Worm (Caenorhabditis elegans) whole organism, early embryonic: ENCODE measurements around the gene Y25C1A.7.

Experiments
- B0310.2 ChIP-seq: sonication (generic microtip); optimal IDR thresholded peaks from 2 replicates; lab custom pipeline; 2016; ENCODE audit warnings: mild to moderate bottlenecking, missing genetic modification characterization, missing compliant biosample characterization
- F13C5.2 ChIP-seq: sonication (generic microtip); optimal IDR thresholded peaks from 2 replicates; lab custom pipeline; 2017; ENCODE audit warnings: mild to moderate bottlenecking, missing genetic modification characterization, inconsistent platforms, missing compliant biosample characterization
- aly-1 ChIP-seq: sonication (generic microtip); optimal IDR thresholded peaks from 2 replicates; lab custom pipeline; 2016; ENCODE audit warnings: missing genetic modification characterization, missing compliant biosample characterization
- ama-1 ChIP-seq: fragments of 150-350 bp; optimal IDR thresholded peaks from 2 replicates; lab custom pipeline; 2014
- ceh-13 ChIP-seq: fragments of 200-800 bp; sonication (Bioruptor generic); optimal IDR thresholded peaks from 2 replicates; lab custom pipeline; 2018; ENCODE audit warnings: mild to moderate bottlenecking, missing genetic modification characterization, missing compliant biosample characterization
- ceh-36 ChIP-seq: sonication (generic microtip); optimal IDR thresholded peaks from 2 replicates; lab custom pipeline; 2016; ENCODE audit warnings: missing genetic modification characterization, inconsistent platforms, missing compliant biosample characterization
- ets-7 ChIP-seq: sonication (generic microtip); optimal IDR thresholded peaks from 2 replicates; lab custom pipeline; 2016; ENCODE audit warnings: missing genotype, missing genetic modification characterization, missing compliant biosample characterization
- flt-1 ChIP-seq: fragments of 200-800 bp; sonication (Bioruptor generic); IDR thresholded peaks from 2 replicates; pipeline ENCODE4 v1.3.6; 2022; ENCODE audit warnings: missing genetic modification characterization, missing compliant biosample characterization
- hmbx-1 ChIP-seq: sonication (generic microtip); optimal IDR thresholded peaks from 2 replicates; lab custom pipeline; 2016; ENCODE audit warnings: mild to moderate bottlenecking, missing genetic modification characterization, missing compliant biosample characterization
- hmg-4 ChIP-seq: fragments of 200-800 bp; sonication (Bioruptor generic); optimal IDR thresholded peaks from 2 replicates; lab custom pipeline; 2018; ENCODE audit warnings: mild to moderate bottlenecking, missing genetic modification characterization, missing compliant biosample characterization
- hnd-1 ChIP-seq: sonication (generic microtip); optimal IDR thresholded peaks from 2 replicates; lab custom pipeline; 2016; ENCODE audit warnings: missing genetic modification characterization, missing compliant biosample characterization
- pes-1 ChIP-seq: fragments of 200-800 bp; sonication (Bioruptor generic); IDR thresholded peaks from 2 replicates; pipeline ENCODE4 v1.3.6; 2022; ENCODE audit warnings: missing genetic modification reagents, missing genetic modification characterization, missing compliant biosample characterization
- scrt-1 ChIP-seq: fragments of 200-800 bp; sonication (Bioruptor generic); IDR thresholded peaks from 2 replicates; pipeline ENCODE4 v1.3.6; 2022; ENCODE audit warnings: missing genetic modification characterization, missing compliant biosample characterization
- sea-1 ChIP-seq: fragments of 200-800 bp; sonication (Bioruptor generic); conservative IDR thresholded peaks from 2 replicates; pipeline ENCODE4 v1.3.6; 2022; ENCODE audit warnings: missing genetic modification characterization, missing compliant biosample characterization
- tbx-11 ChIP-seq: fragments of 200-800 bp; sonication (Bioruptor generic); IDR thresholded peaks from 2 replicates; pipeline ENCODE4 v1.3.6; 2022; ENCODE audit warnings: missing genetic modification characterization, missing compliant biosample characterization
- tbx-37 ChIP-seq: fragments of 200-800 bp; sonication (Bioruptor generic); conservative IDR thresholded peaks from 2 replicates; pipeline ENCODE4 v1.3.6; 2022; ENCODE audit warnings: missing genetic modification reagents, missing genetic modification characterization, missing compliant biosample characterization
- tra-4 ChIP-seq: sonication (generic microtip); optimal IDR thresholded peaks from 2 replicates; lab custom pipeline; 2017; ENCODE audit warnings: missing genetic modification characterization, missing compliant biosample characterization

Gene Y25C1A.7

DNA sequence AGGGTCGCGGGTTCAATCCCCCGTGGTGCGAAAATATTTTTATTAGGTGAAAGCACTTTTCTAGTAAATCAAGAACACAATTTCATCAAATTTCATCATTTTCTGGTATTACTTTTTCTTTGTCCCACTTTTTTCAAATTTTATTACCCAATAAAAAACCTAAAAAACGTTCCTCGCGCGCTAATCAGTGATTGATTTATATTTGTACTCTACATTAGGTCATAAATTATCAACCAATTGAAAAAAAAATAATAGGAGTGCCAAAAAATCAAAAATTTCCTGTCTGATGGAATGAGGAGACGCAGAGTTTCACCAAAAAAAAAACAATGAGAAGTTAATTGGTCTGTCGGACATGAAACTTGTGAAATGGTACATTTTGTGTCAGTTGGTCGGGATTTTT lies 46.2 kb downstream of the Y25C1A.7 start:
- no peak for TF ChIP-seq pes-1 (GFP tag; lab: Robert Waterston, UW)
- TF ChIP-seq scrt-1 (GFP tag; lab: Robert Waterston, UW) = no peak
- TF ChIP-seq sea-1 (GFP tag; lab: Robert Waterston, UW) = no peak
- no peak for TF ChIP-seq F13C5.2
- no peak for TF ChIP-seq tra-4 (tag; lab: Kevin White, UChicago)
- no peak for TF ChIP-seq hnd-1
- no peak for TF ChIP-seq hmbx-1
- TF ChIP-seq ceh-36 (tag; lab: Kevin White, UChicago) = no peak
- TF ChIP-seq aly-1 (tag; lab: Kevin White, UChicago) = no peak
- no peak for TF ChIP-seq flt-1 (GFP tag; lab: Robert Waterston, UW)
- TF ChIP-seq tbx-37 = no peak
- TF ChIP-seq ama-1 (lab: Kevin White, UChicago) = no peak
- no peak for TF ChIP-seq B0310.2 (tag; lab: Kevin White, UChicago)
- no peak for TF ChIP-seq tbx-11 (GFP tag; lab: Robert Waterston, UW)
- no peak for TF ChIP-seq hmg-4 (GFP tag; lab: Kevin White, UChicago)
- TF ChIP-seq ceh-13 = no peak
- TF ChIP-seq ets-7 = no peak

DNA sequence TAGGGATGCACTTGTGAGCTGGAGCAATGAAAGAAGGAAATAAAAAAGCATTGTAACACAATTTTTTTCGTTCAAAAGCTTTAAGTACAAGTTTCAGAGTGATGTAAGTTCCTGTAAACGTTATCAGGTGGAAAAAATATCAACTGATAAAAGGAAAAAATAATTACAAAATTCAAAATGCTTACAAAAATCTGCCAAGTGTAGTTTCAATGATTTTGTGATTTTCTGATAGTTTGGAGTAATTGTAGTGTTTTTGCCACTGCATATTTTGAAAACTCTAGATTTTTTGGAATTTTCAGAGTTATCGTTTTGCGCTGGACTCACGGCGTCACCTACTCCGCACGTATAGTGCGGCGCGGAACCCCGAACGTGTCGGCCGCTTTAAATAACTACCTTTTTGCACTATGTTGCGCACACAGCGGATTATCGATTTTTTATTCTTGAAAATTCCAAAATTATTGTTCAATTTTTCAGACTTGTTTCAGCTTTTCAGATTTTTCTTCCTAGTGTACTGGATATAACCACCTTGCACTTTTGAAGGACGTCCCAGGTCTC lies 47.4 kb downstream of the Y25C1A.7 start, which contains the start of gene clec-2:
TSS of gene clec-2 (minus strand) at position 51 of the 555 bp plus-strand sequence.
- TF ChIP-seq scrt-1 (GFP tag; lab: Robert Waterston, UW) = no peak
- no peak for TF ChIP-seq tbx-37
- no peak for TF ChIP-seq ama-1 (lab: Kevin White, UChicago)
- TF ChIP-seq hmbx-1 = no peak
- no peak for TF ChIP-seq ets-7
- no peak for TF ChIP-seq ceh-36 (tag; lab: Kevin White, UChicago)
- TF ChIP-seq sea-1 (GFP tag; lab: Robert Waterston, UW) = no peak
- no peak for TF ChIP-seq B0310.2 (tag; lab: Kevin White, UChicago)
- no peak for TF ChIP-seq ceh-13
- no peak for TF ChIP-seq pes-1 (GFP tag; lab: Robert Waterston, UW)
- TF ChIP-seq flt-1 (GFP tag; lab: Robert Waterston, UW) = no peak
- no peak for TF ChIP-seq tbx-11 (GFP tag; lab: Robert Waterston, UW)
- TF ChIP-seq F13C5.2 = no peak
- no peak for TF ChIP-seq hmg-4 (GFP tag; lab: Kevin White, UChicago)
- no peak for TF ChIP-seq aly-1 (tag; lab: Kevin White, UChicago)
- TF ChIP-seq hnd-1 = no peak
- TF ChIP-seq tra-4 (tag; lab: Kevin White, UChicago) = no peak

DNA sequence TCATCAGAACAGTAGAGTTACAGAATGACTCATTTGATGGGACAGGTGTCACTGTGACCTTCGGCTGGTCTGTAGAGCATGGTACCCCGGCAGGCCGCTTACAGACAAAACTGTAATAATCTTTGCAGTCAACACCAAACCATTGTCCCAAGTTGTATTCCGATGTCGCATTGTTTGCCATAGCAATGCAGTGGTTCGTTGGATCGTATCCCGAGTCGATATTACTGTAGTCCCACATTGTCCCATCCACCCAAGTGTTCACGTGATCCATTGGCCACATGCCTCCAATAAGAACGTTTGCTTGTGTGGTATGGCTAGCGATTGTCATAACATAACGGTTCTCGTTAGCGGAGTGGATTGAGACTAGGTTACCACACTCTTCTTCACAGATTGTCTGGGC lies 50.0 kb downstream of the Y25C1A.7 start:
- TF ChIP-seq B0310.2 (tag; lab: Kevin White, UChicago) = no peak
- TF ChIP-seq ets-7 = no peak
- no peak for TF ChIP-seq hnd-1
- no peak for TF ChIP-seq tbx-11 (GFP tag; lab: Robert Waterston, UW)
- no peak for TF ChIP-seq ceh-36 (tag; lab: Kevin White, UChicago)
- no peak for TF ChIP-seq flt-1 (GFP tag; lab: Robert Waterston, UW)
- TF ChIP-seq aly-1 (tag; lab: Kevin White, UChicago) = no peak
- TF ChIP-seq pes-1 (GFP tag; lab: Robert Waterston, UW) = no peak
- no peak for TF ChIP-seq F13C5.2
- TF ChIP-seq ceh-13 = no peak
- no peak for TF ChIP-seq sea-1 (GFP tag; lab: Robert Waterston, UW)
- no peak for TF ChIP-seq tbx-37
- TF ChIP-seq tra-4 (tag; lab: Kevin White, UChicago) = no peak
- no peak for TF ChIP-seq hmg-4 (GFP tag; lab: Kevin White, UChicago)
- TF ChIP-seq hmbx-1 = no peak

DNA sequence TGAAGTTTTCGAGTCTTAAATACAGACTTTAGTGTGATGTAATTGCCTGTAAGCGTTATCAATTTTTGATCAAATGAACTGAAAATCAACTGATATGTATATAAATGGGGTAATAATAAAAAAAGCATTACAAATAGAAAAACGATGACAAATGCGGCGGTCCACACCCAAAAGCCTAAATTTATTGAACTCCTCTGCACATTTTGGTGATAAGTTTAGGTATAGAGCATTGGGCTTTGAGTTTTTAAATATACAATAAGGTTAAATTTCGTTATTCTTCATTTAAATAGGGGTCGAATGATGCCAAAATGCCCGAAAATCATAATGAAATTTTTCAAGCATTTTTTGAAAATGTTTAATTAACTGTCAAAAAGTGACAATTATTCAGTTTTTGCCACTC lies 51.1 kb downstream of the Y25C1A.7 start, which contains the start of gene clec-3:
TSS of gene clec-3 (minus strand) at position 101 of the 400 bp plus-strand sequence.
- TF ChIP-seq hmg-4 (GFP tag; lab: Kevin White, UChicago) (no peak), ama-1 (lab: Kevin White, UChicago) (no peak), B0310.2 (tag; lab: Kevin White, UChicago) (no peak), pes-1 (GFP tag; lab: Robert Waterston, UW) (no peak), tra-4 (tag; lab: Kevin White, UChicago) (no peak), ceh-13 (no peak), hnd-1 (no peak), hmbx-1 (no peak)

DNA sequence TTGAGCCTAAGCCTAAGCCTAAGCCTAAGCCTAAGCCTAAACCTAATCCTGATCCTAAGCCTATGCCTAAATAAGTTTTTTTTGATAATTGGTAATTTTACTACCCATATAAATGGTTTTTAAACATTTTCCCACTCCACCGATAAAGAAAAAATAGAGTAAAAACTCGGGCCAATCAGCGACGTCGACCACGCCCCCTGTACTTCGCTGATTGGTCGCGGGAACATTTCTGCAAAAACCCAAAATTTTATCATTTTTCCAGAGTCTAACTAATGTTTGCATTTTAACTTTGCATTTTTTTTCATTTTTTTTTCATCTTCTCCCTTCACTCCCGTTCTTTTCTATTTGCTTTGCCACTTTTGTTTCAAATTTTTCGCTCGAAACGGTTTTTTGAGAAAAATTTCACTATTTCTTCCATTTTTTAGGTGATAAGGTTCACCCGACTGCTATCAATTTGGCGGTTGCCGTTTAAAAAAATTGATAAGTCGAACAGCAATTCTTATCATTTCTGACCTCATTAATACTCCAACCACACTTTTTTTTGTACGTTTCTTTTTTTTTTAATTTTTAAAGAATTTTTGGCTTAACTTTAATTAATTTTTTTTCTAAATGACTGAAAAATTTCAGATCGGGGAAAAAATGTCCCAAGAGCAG lies 56.5 kb downstream of the Y25C1A.7 start, which contains the start of gene C41H7.2:
TSS of gene C41H7.2 (plus strand) at position 622 of the 654 bp plus-strand sequence.
- no peak for TF ChIP-seq flt-1 (GFP tag; lab: Robert Waterston, UW)
- TF ChIP-seq F13C5.2 = no peak
- TF ChIP-seq ceh-13 = no peak
- no peak for TF ChIP-seq hmg-4 (GFP tag; lab: Kevin White, UChicago)
- TF ChIP-seq pes-1 (GFP tag; lab: Robert Waterston, UW) = no peak
- no peak for TF ChIP-seq ets-7
- TF ChIP-seq tra-4 (tag; lab: Kevin White, UChicago) = no peak
- no peak for TF ChIP-seq ceh-36 (tag; lab: Kevin White, UChicago)
- no peak for TF ChIP-seq scrt-1 (GFP tag; lab: Robert Waterston, UW)
- no peak for TF ChIP-seq tbx-37
